Fruit fly (Drosophila melanogaster): ENCODE measurements around the gene Sec71.
A peak's percentile ranks its signal among the peaks of the same experiment; 100 is the strongest.

The Sec71 gene

dm6 chr2L:13835002-13835910, 41.9 kb downstream of the Sec71 start, which contains the start of the genes mRpS23 and CenG1A (continued):
- TF ChIP-seq CG3847 (GFP tag; IDR thresholded peaks at IDR 0.05) (peak; percentile 100), CG2199 (GFP tag; IDR thresholded peaks at IDR 0.05) (peak; percentile 100), Sry-β (GFP tag; optimal IDR thresholded peaks at IDR 0.05) (peak; percentile 83), eve (GFP tag; optimal IDR thresholded peaks at IDR 0.05) (peak in 1 of 2 experiments; percentile 62), CG32772 (GFP tag; IDR thresholded peaks at IDR 0.05) (peak; percentile 100), tgo (GFP tag; IDR thresholded peaks at IDR 0.05) (peak; percentile 100), CG13123 (GFP tag; optimal IDR thresholded peaks at IDR 0.05) (peak; percentile 99), CG6689 (GFP tag; IDR thresholded peaks at IDR 0.05) (peak; percentile 100), CG8388 (GFP tag; optimal IDR thresholded peaks at IDR 0.05) (peak; percentile 100), CG9817 (tag; optimal IDR thresholded peaks at IDR 0.05) (peak; percentile 100), CG18476 (GFP tag; optimal IDR thresholded peaks at IDR 0.05) (peak; percentile 99), Rfx (GFP tag; IDR thresholded peaks at IDR 0.05) (peak; percentile 100), CG11398 (GFP tag; optimal IDR thresholded peaks at IDR 0.05) (peak; percentile 99), mam (GFP tag; optimal IDR thresholded peaks at IDR 0.05) (peak; percentile 100), CG10565 (GFP tag; optimal IDR thresholded peaks at IDR 0.05) (peak; percentile 99), Trl (optimal IDR thresholded peaks at IDR 0.05) (no peak), Trl (GFP tag; optimal IDR thresholded peaks at IDR 0.05) (peak; percentile 100), HLH4C (GFP tag; IDR thresholded peaks at IDR 0.05; ENCODE audit: partially characterized antibody) (peak; percentile 85), Hr51 (GFP tag; optimal IDR thresholded peaks at IDR 0.05) (peak; percentile 100), ttk (GFP tag; IDR thresholded peaks at IDR 0.05) (peak; percentile 100), CG1647 (GFP tag; optimal IDR thresholded peaks at IDR 0.05) (peak; percentile 99), gsb (GFP tag; IDR thresholded peaks at IDR 0.05) (peak; percentile 100), Usf (GFP tag; optimal IDR thresholded peaks at IDR 0.05) (peak; percentile 99), CG3281 (GFP tag; optimal IDR thresholded peaks at IDR 0.05) (peak; percentile 100), CG4328 (GFP tag; optimal IDR thresholded peaks at IDR 0.05) (peak; percentile 99), p53 (GFP tag; optimal IDR thresholded peaks at IDR 0.05) (peak; percentile 99), CG6683 (GFP tag; optimal IDR thresholded peaks at IDR 0.05) (peak; percentile 98), Drgx (GFP tag; IDR thresholded peaks at IDR 0.05) (peak; percentile 100), vvl (GFP tag; IDR thresholded peaks at IDR 0.05) (peak; percentile 100), tio (GFP tag; optimal IDR thresholded peaks at IDR 0.05) (no peak), cg (GFP tag; optimal IDR thresholded peaks at IDR 0.05) (peak; percentile 14), GATAe (GFP tag; conservative IDR thresholded peaks at IDR 0.05) (peak; percentile 99), ham (GFP tag; IDR thresholded peaks at IDR 0.05) (peak; percentile 100), CG9932 (GFP tag; IDR thresholded peaks at IDR 0.05) (peak; percentile 100), CG11093 (GFP tag; IDR thresholded peaks at IDR 0.05) (peak; percentile 100), CG11504 (tag; optimal IDR thresholded peaks at IDR 0.05) (peak; percentile 99), Abd-B (GFP tag; optimal IDR thresholded peaks at IDR 0.05) (peak; percentile 99), CG5180 (GFP tag; optimal IDR thresholded peaks at IDR 0.05) (peak; percentile 94), lbe (GFP tag; optimal IDR thresholded peaks at IDR 0.05) (peak; percentile 99), otp (GFP tag; IDR thresholded peaks at IDR 0.05) (peak; percentile 100), ab (GFP tag; optimal IDR thresholded peaks at IDR 0.05) (peak; percentile 99), row (GFP tag; IDR thresholded peaks at IDR 0.05) (peak; percentile 100), CG12744 (GFP tag; optimal IDR thresholded peaks at IDR 0.05) (peak; percentile 100), pros (GFP tag; optimal IDR thresholded peaks at IDR 0.05) (peak; percentile 80), NK7.1 (GFP tag; optimal IDR thresholded peaks at IDR 0.05) (peak; percentile 99), Hmr (GFP tag; optimal IDR thresholded peaks at IDR 0.05) (peak; percentile 100), bigmax (GFP tag; optimal IDR thresholded peaks at IDR 0.05) (peak; percentile 89), Mes4 (GFP tag; optimal IDR thresholded peaks at IDR 0.05) (peak; percentile 100), CG43689 (GFP tag; IDR thresholded peaks at IDR 0.05) (peak; percentile 100)

Measured in whole organism, embryonic.